Worm (Caenorhabditis elegans): ENCODE data around the gene nas-9.

nas-9 gene

ce11 chrV:4879251-4879650 is 39.4 kb upstream of the nas-9 start, which contains the start of gene T19H12.15:
Gene T19H12.15 (minus strand): TSS chrV:4879351.
- TF ChIP-seq odd-2 (tag; optimal IDR thresholded peaks at IDR 0.05) (no peak), ceh-19 (GFP tag; optimal IDR thresholded peaks at IDR 0.05) (no peak), ceh-9 (tag; optimal IDR thresholded peaks at IDR 0.05) (no peak), pag-3 (tag; optimal IDR thresholded peaks at IDR 0.05; ENCODE audit: borderline replicate concordance) (no peak), C38D4.7 (GFP tag; optimal IDR thresholded peaks at IDR 0.05) (no peak), hlh-15 (tag; optimal IDR thresholded peaks at IDR 0.05) (no peak), pat-9 (tag; optimal IDR thresholded peaks at IDR 0.05) (no peak), pqm-1 (tag; optimal IDR thresholded peaks at IDR 0.05) (no peak), F13H6.1 (tag; optimal IDR thresholded peaks at IDR 0.05) (no peak), elt-4 (tag; optimal IDR thresholded peaks at IDR 0.05) (no peak), pax-1 (tag; optimal IDR thresholded peaks at IDR 0.05) (no peak)

ce11 chrV:4877587-4877986 is 37.8 kb upstream of the nas-9 start, which contains the start of gene T19H12.6:
Gene T19H12.6 (minus strand): TSS chrV:4877687.
- TF ChIP-seq hlh-13 (GFP tag; optimal IDR thresholded peaks at IDR 0.05) (no peak), ztf-16 (tag; optimal IDR thresholded peaks at IDR 0.05) (no peak), pag-3 (tag; optimal IDR thresholded peaks at IDR 0.05; ENCODE audit: borderline replicate concordance) (no peak), unc-3 (GFP tag; conservative IDR thresholded peaks at IDR 0.05) (no peak), unc-3 (tag; optimal IDR thresholded peaks at IDR 0.05) (no peak), fkh-6 (tag; optimal IDR thresholded peaks at IDR 0.05) (no peak), unc-86 (tag; optimal IDR thresholded peaks at IDR 0.05) (no peak), lin-11 (tag; optimal IDR thresholded peaks at IDR 0.05) (no peak), hlh-15 (tag; optimal IDR thresholded peaks at IDR 0.05) (no peak), ceh-24 (tag; optimal IDR thresholded peaks at IDR 0.05) (no peak), tbx-2 (tag; optimal IDR thresholded peaks at IDR 0.05) (no peak), F13H6.1 (tag; optimal IDR thresholded peaks at IDR 0.05) (no peak), ceh-19 (GFP tag; optimal IDR thresholded peaks at IDR 0.05) (no peak), ceh-31 (tag; optimal IDR thresholded peaks at IDR 0.05) (no peak), sox-4 (tag; optimal IDR thresholded peaks at IDR 0.05) (no peak), nhr-11 (tag; optimal IDR thresholded peaks at IDR 0.05) (no peak), ceh-6 (GFP tag; optimal IDR thresholded peaks at IDR 0.05) (no peak), rnt-1 (tag; optimal IDR thresholded peaks at IDR 0.05) (no peak), gmeb-2 (tag; optimal IDR thresholded peaks at IDR 0.05) (no peak), lim-6 (tag; optimal IDR thresholded peaks at IDR 0.05) (no peak)

- TF ChIP-seq unc-3 (GFP tag; conservative IDR thresholded peaks at IDR 0.05) (no peak), unc-3 (tag; optimal IDR thresholded peaks at IDR 0.05) (no peak)
These were observed 32.2 kb upstream of the nas-9 start, which contains the start of gene srd-33 for ce11 chrV:4871992-4872391. Gene srd-33 (plus strand): TSS chrV:4872292.

ce11 chrV:4870627-4871026 is 30.8 kb upstream of the nas-9 start:
- TF ChIP-seq lim-6 (tag; optimal IDR thresholded peaks at IDR 0.05) (no peak), eyg-1 (tag; optimal IDR thresholded peaks at IDR 0.05) (no peak), ets-4 (tag; optimal IDR thresholded peaks at IDR 0.05) (no peak), elt-2 (tag; optimal IDR thresholded peaks at IDR 0.05) (no peak), ceh-24 (tag; optimal IDR thresholded peaks at IDR 0.05) (no peak), che-1 (tag; optimal IDR thresholded peaks at IDR 0.05) (no peak), nhr-11 (tag; optimal IDR thresholded peaks at IDR 0.05) (no peak), tbx-7 (tag; optimal IDR thresholded peaks at IDR 0.05) (no peak)

- TF ChIP-seq hlh-30 (tag; optimal IDR thresholded peaks at IDR 0.05; ENCODE audit: insufficient read depth) = no peak
- TF ChIP-seq ets-4 (tag; optimal IDR thresholded peaks at IDR 0.05) = no peak
- TF ChIP-seq unc-42 (tag; optimal IDR thresholded peaks at IDR 0.05) = no peak
- TF ChIP-seq ttx-3 (tag; optimal IDR thresholded peaks at IDR 0.05) = no peak
- no peak for TF ChIP-seq rnt-1 (tag; optimal IDR thresholded peaks at IDR 0.05)
- no peak for TF ChIP-seq lin-11 (tag; optimal IDR thresholded peaks at IDR 0.05)
- TF ChIP-seq dmd-4 (tag; optimal IDR thresholded peaks at IDR 0.05; ENCODE audit: borderline replicate concordance) = no peak
- TF ChIP-seq K09A11.1 (tag; optimal IDR thresholded peaks at IDR 0.05; ENCODE audit: insufficient read depth) = no peak
- TF ChIP-seq madf-2 (tag; optimal IDR thresholded peaks at IDR 0.05) = no peak
- TF ChIP-seq ref-2 (tag; optimal IDR thresholded peaks at IDR 0.05) = no peak
- no peak for TF ChIP-seq dve-1 (tag; optimal IDR thresholded peaks at IDR 0.05)
- no peak for TF ChIP-seq mec-3 (tag; optimal IDR thresholded peaks at IDR 0.05; ENCODE audit: borderline replicate concordance)
- no peak for TF ChIP-seq pax-1 (tag; optimal IDR thresholded peaks at IDR 0.05)
- no peak for TF ChIP-seq nfya-1 (tag; optimal IDR thresholded peaks at IDR 0.05)
- TF ChIP-seq K02D7.2 (tag; optimal IDR thresholded peaks at IDR 0.05) = no peak
- TF ChIP-seq pha-2 (tag; optimal IDR thresholded peaks at IDR 0.05) = no peak
- no peak for TF ChIP-seq hlh-6 (tag; optimal IDR thresholded peaks at IDR 0.05)
These were observed 28.9 kb upstream of the nas-9 start for ce11 chrV:4868698-4869097.

Data from whole organism, late embryonic.